Fruit fly (Drosophila melanogaster): Measurements from ENCODE around the gene Rbp6.

Rbp6 gene

DNA sequence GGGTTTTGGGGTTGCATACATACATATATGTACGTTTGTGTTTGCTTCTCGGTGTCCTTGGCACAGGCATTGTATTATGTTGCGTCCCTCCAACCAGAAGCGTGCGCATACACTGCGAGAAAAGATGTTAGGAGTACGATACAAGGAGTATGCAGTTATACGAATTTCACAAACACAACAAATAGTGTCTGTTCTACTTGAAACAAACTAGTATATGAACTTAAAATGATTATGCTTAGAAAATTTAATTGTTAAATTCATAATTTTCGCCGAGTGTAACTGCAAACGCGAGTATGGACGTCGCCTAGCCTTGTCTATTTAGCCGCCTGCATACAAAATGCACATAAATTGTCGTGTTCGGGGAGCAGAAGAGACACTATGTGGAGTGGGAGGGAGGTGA is 19.2 kb upstream of the Rbp6 start:
- TF ChIP-seq CG8632 (GFP tag; optimal IDR thresholded peaks at IDR 0.05) (no peak), CG8119 (GFP tag; IDR thresholded peaks at IDR 0.05) (no peak), CG6808 (GFP tag; optimal IDR thresholded peaks at IDR 0.05) (peak; percentile 23), CG9139 (GFP tag; optimal IDR thresholded peaks at IDR 0.05) (no peak), fd59A (GFP tag; optimal IDR thresholded peaks at IDR 0.05) (no peak), net (GFP tag; optimal IDR thresholded peaks at IDR 0.05) (no peak), CG4318 (GFP tag; optimal IDR thresholded peaks at IDR 0.05) (no peak), CG16779 (tag; optimal IDR thresholded peaks at IDR 0.05) (no peak), fkh (GFP tag; optimal IDR thresholded peaks at IDR 0.05) (no peak), Eip78C (GFP tag) (peak; percentile 54), Eip93F (GFP tag; optimal IDR thresholded peaks at IDR 0.05) (no peak), CG34406 (GFP tag; optimal IDR thresholded peaks at IDR 0.05) (no peak), Hr39 (GFP tag; optimal IDR thresholded peaks at IDR 0.05) (peak; percentile 20), cyc (GFP tag; optimal IDR thresholded peaks at IDR 0.05) (no peak), CG6854 (GFP tag; optimal IDR thresholded peaks at IDR 0.05) (no peak), esn (GFP tag; optimal IDR thresholded peaks at IDR 0.05) (no peak), Hr38 (GFP tag; optimal IDR thresholded peaks at IDR 0.05) (no peak), CG15336 (GFP tag; IDR thresholded peaks at IDR 0.05) (no peak), Blimp-1 (GFP tag; optimal IDR thresholded peaks at IDR 0.05) (no peak), Smox (GFP tag; optimal IDR thresholded peaks at IDR 0.05) (no peak), CG7368 (GFP tag; optimal IDR thresholded peaks at IDR 0.05) (no peak), topi (GFP tag; optimal IDR thresholded peaks at IDR 0.05) (peak; percentile 1), ss (GFP tag; optimal IDR thresholded peaks at IDR 0.05) (peak in 1 of 2 experiments; percentile 29), acj6 (GFP tag; optimal IDR thresholded peaks at IDR 0.05) (no peak), Eip75B (GFP tag; optimal IDR thresholded peaks at IDR 0.05) (peak; percentile 23), CG10669 (GFP tag; optimal IDR thresholded peaks at IDR 0.05) (peak; percentile 24), Sox102F (GFP tag; optimal IDR thresholded peaks at IDR 0.05) (no peak), Ets96B (tag; optimal IDR thresholded peaks at IDR 0.05) (peak; percentile 30), pdm3 (GFP tag; optimal IDR thresholded peaks at IDR 0.05) (peak; percentile 2), Ets21C (GFP tag; optimal IDR thresholded peaks at IDR 0.05) (no peak), CG11294 (GFP tag; IDR thresholded peaks at IDR 0.05) (no peak), Hr4 (GFP tag; optimal IDR thresholded peaks at IDR 0.05) (no peak), svp (GFP tag) (no peak), Sox15 (GFP tag; optimal IDR thresholded peaks at IDR 0.05) (no peak), fd85E (GFP tag; optimal IDR thresholded peaks at IDR 0.05) (no peak), OdsH (GFP tag; optimal IDR thresholded peaks at IDR 0.05) (peak; percentile 14), CG11762 (GFP tag; optimal IDR thresholded peaks at IDR 0.05; ENCODE audit: insufficient read depth) (no peak), lz (GFP tag; optimal IDR thresholded peaks at IDR 0.05) (no peak), CG3919 (GFP tag; optimal IDR thresholded peaks at IDR 0.05) (peak; percentile 26), CG32006 (GFP tag; optimal IDR thresholded peaks at IDR 0.05) (peak; percentile 2), achi (GFP tag; optimal IDR thresholded peaks at IDR 0.05) (peak; percentile 23), CG6163 (GFP tag; IDR thresholded peaks at IDR 0.05) (0 out of 3 replicates have a peak, but pooled peaks have one; percentile 38), CG6276 (GFP tag; optimal IDR thresholded peaks at IDR 0.05) (no peak), spab (GFP tag; optimal IDR thresholded peaks at IDR 0.05) (no peak), CG6792 (GFP tag; optimal IDR thresholded peaks at IDR 0.05) (no peak), Lpt (GFP tag; optimal IDR thresholded peaks at IDR 0.05) (no peak), Met (GFP tag; optimal IDR thresholded peaks at IDR 0.05) (peak; percentile 15), CG10631 (GFP tag; optimal IDR thresholded peaks at IDR 0.05) (peak; percentile 11), Sox14 (GFP tag; optimal IDR thresholded peaks at IDR 0.05) (no peak), vri (GFP tag; optimal IDR thresholded peaks at IDR 0.05) (no peak), CG3032 (tag; optimal IDR thresholded peaks at IDR 0.05) (peak; percentile 13), CG8319 (GFP tag; optimal IDR thresholded peaks at IDR 0.05) (no peak), CG11902 (GFP tag; optimal IDR thresholded peaks at IDR 0.05) (no peak)
